Worm (Caenorhabditis elegans) whole organism, L3 larva: ENCODE data around the gene F54B3.4.
A peak's percentile ranks its signal among the peaks of the same experiment; 100 is the strongest.

Source experiments
- ama-1 ChIP-seq: fragments of 150-350 bp; optimal IDR thresholded peaks from 2 replicates; lab custom pipeline; 2018
- daf-12 ChIP-seq: fragments of 150-350 bp; optimal IDR thresholded peaks from 2 replicates; lab custom pipeline; 2014; ENCODE audit warnings: missing biosample characterization, missing genetic modification reagents, missing genetic modification characterization
- elt-2 ChIP-seq: sonication (generic microtip); optimal IDR thresholded peaks from 2 replicates; lab custom pipeline; 2016; ENCODE audit warnings: missing genetic modification reagents, mild to moderate bottlenecking, missing genetic modification characterization, missing compliant biosample characterization
- elt-3 ChIP-seq, 3 experiments: fragments of 150-350 bp in 1 of 3; sonication (generic microtip) in 2 of 3; optimal IDR thresholded peaks; 2 replicates in 2 of 3; 4 replicates in 1 of 3; lab custom pipeline; 2014 to 2017; ENCODE audit warnings: missing biosample characterization in 3 of 3, missing genetic modification characterization in 3 of 3
- hmg-11 ChIP-seq: sonication (generic microtip); optimal IDR thresholded peaks from 2 replicates; lab custom pipeline; 2016; ENCODE audit warnings: missing genetic modification characterization, missing compliant biosample characterization
- jun-1 ChIP-seq: fragments of 150-350 bp; optimal IDR thresholded peaks from 2 replicates; lab custom pipeline; 2014; ENCODE audit warnings: missing biosample characterization, missing genetic modification reagents, missing genetic modification characterization
- lin-39 ChIP-seq: fragments of 150-350 bp; optimal IDR thresholded peaks from 2 replicates; lab custom pipeline; 2018; ENCODE audit warnings: missing biosample characterization, missing genetic modification reagents, missing genetic modification characterization
- nhr-77 ChIP-seq: fragments of 150-350 bp; optimal IDR thresholded peaks from 2 replicates; lab custom pipeline; 2014; ENCODE audit warnings: missing biosample characterization, missing genetic modification characterization
- sea-2 ChIP-seq: fragments of 150-350 bp; sonication (generic microtip); optimal IDR thresholded peaks from 4 replicates; lab custom pipeline; 2014; ENCODE audit warnings: missing biosample characterization, missing genetic modification reagents, missing genetic modification characterization
- unc-39 ChIP-seq: sonication (generic microtip); optimal IDR thresholded peaks from 4 replicates; lab custom pipeline; 2017; ENCODE audit warnings: missing biosample characterization, missing genetic modification characterization

ce11 chrII:10303663-10304115 lies 32.7 kb upstream of the F54B3.4 start, which contains the start of gene vha-9:
- no peak for TF ChIP-seq daf-12 (tag; lab: Kevin White, UChicago)
- TF ChIP-seq lin-39 (tag; lab: Kevin White, UChicago): peak; percentile 58
- TF ChIP-seq jun-1 (tag; lab: Kevin White, UChicago): no peak
- TF ChIP-seq unc-39: no peak
- no peak for TF ChIP-seq nhr-77 (tag; lab: Kevin White, UChicago)
- TF ChIP-seq elt-2: peak; percentile 54
- peak; percentile 61 for TF ChIP-seq ama-1 (lab: Kevin White, UChicago)
- no peak for TF ChIP-seq elt-3 (tag; optimal IDR thresholded peaks at IDR 0.05; lab: Kevin White, UChicago)
- TF ChIP-seq hmg-11 (tag; lab: Kevin White, UChicago): peak; percentile 86
- no peak for TF ChIP-seq sea-2 (GFP tag; lab: Kevin White, UChicago)
